Worm (Caenorhabditis elegans) whole organism, L3 larva: Measurements from ENCODE around the gene Y71H2AM.11.

ENCODE experiments used
- elt-1 ChIP-seq: fragments of 150-350 bp; optimal IDR thresholded peaks from 2 replicates; lab custom pipeline; 2014; ENCODE audit warnings: missing biosample characterization, missing genetic modification characterization
- zag-1 ChIP-seq: fragments of 150-350 bp; optimal IDR thresholded peaks from 2 replicates; lab custom pipeline; 2014; ENCODE audit warnings: missing biosample characterization, missing genetic modification characterization

DNA sequence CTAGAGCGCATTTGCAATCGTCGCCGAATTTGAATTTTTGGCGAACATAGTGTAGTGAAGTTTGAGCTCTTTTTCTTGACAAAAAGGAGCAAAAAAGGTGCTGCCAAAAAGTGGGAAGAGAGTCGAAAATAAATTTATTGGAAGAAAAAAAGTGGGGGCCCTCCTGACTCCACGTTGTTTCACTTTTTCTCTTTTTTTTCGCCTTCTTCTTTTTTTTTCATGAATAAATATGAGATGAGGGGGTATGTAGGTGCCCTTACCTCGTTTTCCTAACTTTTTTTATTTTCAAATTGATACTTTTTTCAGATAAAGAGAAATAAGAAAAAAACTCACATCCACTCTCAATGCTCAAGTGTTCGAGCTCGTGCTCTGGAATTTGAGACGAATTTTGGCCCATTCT, 38.8 kb downstream of the Y71H2AM.11 start, which contains the start of the genes Y71H2AL.2, Y71H2AL.4 and pbo-1:
- TF ChIP-seq elt-1 (tag; lab: Kevin White, UChicago): no peak
- no peak for TF ChIP-seq zag-1 (tag; lab: Kevin White, UChicago)
